Worm (Caenorhabditis elegans) whole organism, L1 larva: ENCODE results near the gene bus-19.

Experiments used
- C16A3.4 ChIP-seq: fragments of 150-350 bp; optimal IDR thresholded peaks from 2 replicates; lab custom pipeline; 2014; ENCODE audit warnings: missing biosample characterization, missing genetic modification characterization
- F16B12.6 ChIP-seq: fragments of 150-350 bp; optimal IDR thresholded peaks from 2 replicates; lab custom pipeline; 2014; ENCODE audit warnings: missing biosample characterization, missing genetic modification characterization
- Y116A8C.19 ChIP-seq: sonication (generic microtip); optimal IDR thresholded peaks from 2 replicates; lab custom pipeline; 2016; ENCODE audit warnings: missing compliant biosample characterization, missing genetic modification characterization, borderline replicate concordance
- aha-1 ChIP-seq: fragments of 150-350 bp; optimal IDR thresholded peaks from 2 replicates; lab custom pipeline; 2014; ENCODE audit warnings: missing biosample characterization, missing genetic modification characterization
- alr-1 ChIP-seq: fragments of 200-800 bp; sonication (Bioruptor generic); optimal IDR thresholded peaks from 2 replicates; lab custom pipeline; 2018; ENCODE audit warnings: borderline replicate concordance, mild to moderate bottlenecking, missing genetic modification characterization, missing compliant biosample characterization
- aly-2 ChIP-seq: fragments of 150-350 bp; optimal IDR thresholded peaks from 2 replicates; lab custom pipeline; 2014; ENCODE audit warnings: missing biosample characterization, missing genetic modification characterization
- blmp-1 ChIP-seq: fragments of 150-350 bp; optimal IDR thresholded peaks from 2 replicates; lab custom pipeline; 2014; ENCODE audit warnings: missing biosample characterization, missing genetic modification characterization
- ceh-63 ChIP-seq: fragments of 200-800 bp; sonication (Bioruptor generic); optimal IDR thresholded peaks from 2 replicates; lab custom pipeline; 2018; ENCODE audit warnings: mild to moderate bottlenecking, missing genetic modification characterization, missing compliant biosample characterization
- ceh-88 ChIP-seq: fragments of 200-800 bp; sonication (Bioruptor generic); IDR thresholded peaks from 2 replicates; pipeline ENCODE4 v1.3.6; 2022; ENCODE audit warnings: missing genetic modification characterization, missing compliant biosample characterization
- ceh-90 ChIP-seq: sonication (generic microtip); optimal IDR thresholded peaks from 2 replicates; lab custom pipeline; 2016; ENCODE audit warnings: missing genetic modification characterization, missing compliant biosample characterization
- dpl-1 ChIP-seq, 3 experiments: fragments of 150-350 bp in 2 of 3; sonication (generic microtip) in 1 of 3; optimal IDR thresholded peaks; 2 replicates each; lab custom pipeline; 2014 to 2017; ENCODE audit warnings: missing biosample characterization in 3 of 3, missing genetic modification characterization in 3 of 3, missing genetic modification reagents in 3 of 3
- egl-27 ChIP-seq, 2 experiments: fragments of 150-350 bp in 1 of 2; sonication (generic microtip); optimal IDR thresholded peaks; 3 replicates each; lab custom pipeline; 2017 to 2018; ENCODE audit warnings: missing biosample characterization in 2 of 2, missing genetic modification characterization in 2 of 2, missing genetic modification reagents in 2 of 2
- ets-5 ChIP-seq: fragments of 200-800 bp; sonication (Bioruptor generic); IDR thresholded peaks from 2 replicates; pipeline ENCODE4 v1.3.6; 2022; ENCODE audit warnings: missing genetic modification characterization, missing compliant biosample characterization
- fkh-10 ChIP-seq: sonication (generic microtip); optimal IDR thresholded peaks from 2 replicates; lab custom pipeline; 2017; ENCODE audit warnings: missing biosample characterization, missing genetic modification reagents, missing genetic modification characterization
- fkh-8 ChIP-seq: sonication (generic microtip); optimal IDR thresholded peaks from 2 replicates; lab custom pipeline; 2016; ENCODE audit warnings: mild to moderate bottlenecking, missing genetic modification characterization, missing compliant biosample characterization
- hlh-4 ChIP-seq: sonication (generic microtip); optimal IDR thresholded peaks from 2 replicates; lab custom pipeline; 2016; ENCODE audit warnings: mild to moderate bottlenecking, missing genetic modification characterization, missing compliant biosample characterization
- irx-1 ChIP-seq: sonication (generic microtip); optimal IDR thresholded peaks from 2 replicates; lab custom pipeline; 2016; ENCODE audit warnings: missing genetic modification characterization, missing compliant biosample characterization
- lin-13 ChIP-seq: fragments of 150-350 bp; optimal IDR thresholded peaks from 2 replicates; lab custom pipeline; 2014; ENCODE audit warnings: missing biosample characterization, missing genetic modification reagents, missing genetic modification characterization
- lin-14 ChIP-seq: fragments of 200-800 bp; sonication (Bioruptor generic); optimal IDR thresholded peaks from 2 replicates; lab custom pipeline; 2018; ENCODE audit warnings: mild to moderate bottlenecking, missing genetic modification characterization, moderate library complexity, missing compliant biosample characterization
- lin-39 ChIP-seq: fragments of 150-350 bp; optimal IDR thresholded peaks from 2 replicates; lab custom pipeline; 2014; ENCODE audit warnings: missing biosample characterization, missing genetic modification reagents, missing genetic modification characterization
- lir-3 ChIP-seq: sonication (generic microtip); optimal IDR thresholded peaks from 2 replicates; lab custom pipeline; 2016; ENCODE audit warnings: mild to moderate bottlenecking, missing genetic modification characterization, moderate library complexity, missing compliant biosample characterization; ENCODE audit not compliant: poor library complexity
- lsy-2 ChIP-seq, 2 experiments: fragments of 150-350 bp; optimal IDR thresholded peaks; 2 replicates each; lab custom pipeline; 2014; ENCODE audit warnings: missing biosample characterization in 2 of 2, missing genetic modification characterization in 2 of 2
- nhr-11 ChIP-seq: fragments of 150-350 bp; optimal IDR thresholded peaks from 2 replicates; lab custom pipeline; 2014; ENCODE audit warnings: missing biosample characterization, missing genetic modification characterization
- nhr-12 ChIP-seq: sonication (generic microtip); optimal IDR thresholded peaks from 2 replicates; lab custom pipeline; 2017; ENCODE audit warnings: missing biosample characterization, missing genetic modification characterization
- nhr-20 ChIP-seq: sonication (generic microtip); optimal IDR thresholded peaks from 2 replicates; lab custom pipeline; 2016; ENCODE audit warnings: mild to moderate bottlenecking, missing genetic modification characterization, missing compliant biosample characterization
- nhr-237 ChIP-seq: fragments of 150-350 bp; optimal IDR thresholded peaks from 2 replicates; lab custom pipeline; 2014; ENCODE audit warnings: missing biosample characterization, missing genetic modification characterization
- nhr-28 ChIP-seq: fragments of 150-350 bp; optimal IDR thresholded peaks from 2 replicates; lab custom pipeline; 2014; ENCODE audit warnings: missing biosample characterization, missing genetic modification characterization
- nhr-47 ChIP-seq: sonication (generic microtip); optimal IDR thresholded peaks from 2 replicates; lab custom pipeline; 2016; ENCODE audit warnings: mild to moderate bottlenecking, missing genetic modification characterization, moderate library complexity, missing compliant biosample characterization
- nhr-71 ChIP-seq: sonication (generic microtip); optimal IDR thresholded peaks from 2 replicates; lab custom pipeline; 2016; ENCODE audit warnings: mild to moderate bottlenecking, missing genetic modification characterization, moderate library complexity, missing compliant biosample characterization
- nhr-76 ChIP-seq: sonication (generic microtip); optimal IDR thresholded peaks from 2 replicates; lab custom pipeline; 2017; ENCODE audit warnings: missing biosample characterization, missing genetic modification characterization
- nhr-77 ChIP-seq: fragments of 150-350 bp; optimal IDR thresholded peaks from 2 replicates; lab custom pipeline; 2014; ENCODE audit warnings: missing biosample characterization, missing genetic modification characterization
- nhr-85 ChIP-seq: sonication (generic microtip); peaks from one replicate; lab custom pipeline; 2016; ENCODE audit warnings: missing genetic modification characterization, inconsistent platforms, missing compliant biosample characterization
- rnt-1 ChIP-seq: sonication (generic microtip); optimal IDR thresholded peaks from 2 replicates; lab custom pipeline; 2016; ENCODE audit warnings: mild to moderate bottlenecking, missing genetic modification characterization, moderate library complexity, missing compliant biosample characterization
- skn-1 ChIP-seq: fragments of 150-350 bp; optimal IDR thresholded peaks from 2 replicates; lab custom pipeline; 2014; ENCODE audit warnings: missing biosample characterization, missing genetic modification characterization
- snpc-4 ChIP-seq: fragments of 150-350 bp; optimal IDR thresholded peaks from 2 replicates; lab custom pipeline; 2014; ENCODE audit warnings: missing biosample characterization, missing genetic modification characterization
- sox-4 ChIP-seq: sonication (generic microtip); optimal IDR thresholded peaks from 2 replicates; lab custom pipeline; 2016; ENCODE audit warnings: missing genetic modification characterization, missing compliant biosample characterization
- sptf-1 ChIP-seq: fragments of 150-350 bp; optimal IDR thresholded peaks from 2 replicates; lab custom pipeline; 2014; ENCODE audit warnings: missing biosample characterization, missing genetic modification characterization
- unc-86 ChIP-seq: sonication (generic microtip); optimal IDR thresholded peaks from 2 replicates; lab custom pipeline; 2016; ENCODE audit warnings: missing genetic modification characterization, missing compliant biosample characterization
- xbp-1 ChIP-seq: sonication (generic microtip); optimal IDR thresholded peaks from 2 replicates; lab custom pipeline; 2016; ENCODE audit warnings: missing genetic modification characterization, missing compliant biosample characterization
- zag-1 ChIP-seq: fragments of 150-350 bp; optimal IDR thresholded peaks from 2 replicates; lab custom pipeline; 2014; ENCODE audit warnings: missing biosample characterization, missing genetic modification characterization
- ztf-4 ChIP-seq: fragments of 150-350 bp; optimal IDR thresholded peaks from 2 replicates; lab custom pipeline; 2014; ENCODE audit warnings: missing biosample characterization, missing genetic modification characterization

The bus-19 gene

DNA sequence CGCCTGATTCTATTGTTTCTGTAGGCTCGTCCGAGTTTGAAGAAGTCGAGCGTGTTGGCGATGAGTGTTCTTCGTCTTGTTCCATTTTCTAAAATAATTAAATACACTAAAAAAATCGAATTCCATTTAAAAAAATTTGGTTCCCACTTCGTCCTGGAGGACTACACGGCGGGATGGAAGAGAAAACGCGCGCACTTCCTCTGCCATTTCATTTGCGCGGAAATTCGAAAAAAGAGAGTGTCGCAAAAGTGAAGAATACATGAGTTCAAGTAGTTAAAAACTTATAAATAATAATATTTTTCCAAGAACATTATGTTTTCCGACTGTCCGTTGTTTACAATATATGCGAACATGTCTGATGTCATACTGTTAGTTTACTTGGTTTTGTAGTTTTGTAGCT, 1.9 kb upstream of the bus-19 start, which contains the start of gene T07F10.3 (continued):
- TF ChIP-seq Y116A8C.19 (tag; lab: Kevin White, UChicago) (peak; percentile 94), hlh-4 (tag; lab: Kevin White, UChicago) (peak; percentile 93), nhr-237 (tag; lab: Kevin White, UChicago) (peak; percentile 48), nhr-71 (tag; lab: Kevin White, UChicago) (peak; percentile 97), aly-2 (tag; lab: Kevin White, UChicago) (peak; percentile 57), fkh-10 (GFP tag; lab: Kevin White, UChicago) (peak; percentile 8), lsy-2 (tag; optimal IDR thresholded peaks at IDR 0.05; lab: Kevin White, UChicago) (peak; percentile 87 to 93), alr-1 (tag; lab: Kevin White, UChicago) (no peak), C16A3.4 (tag; lab: Kevin White, UChicago) (peak; percentile 77), ceh-90 (tag; lab: Kevin White, UChicago) (peak; percentile 100), blmp-1 (peak; percentile 76), xbp-1 (tag; lab: Kevin White, UChicago) (peak; percentile 96), F16B12.6 (tag; lab: Kevin White, UChicago) (peak; percentile 55), sox-4 (peak; percentile 97), unc-86 (peak; percentile 93), aha-1 (no peak), lin-13 (peak; percentile 80), egl-27 (tag; optimal IDR thresholded peaks at IDR 0.05; lab: Kevin White, UChicago) (no peak), lir-3 (tag; lab: Kevin White, UChicago) (peak; percentile 99), ztf-4 (tag; lab: Kevin White, UChicago) (peak; percentile 42), nhr-20 (tag; lab: Kevin White, UChicago) (peak; percentile 96), lin-39 (tag; lab: Kevin White, UChicago) (peak; percentile 84), nhr-28 (tag; lab: Kevin White, UChicago) (peak; percentile 16), nhr-47 (tag; lab: Kevin White, UChicago) (peak; percentile 98), ceh-88 (peak; percentile 88), nhr-76 (tag; lab: Kevin White, UChicago) (peak; percentile 8), rnt-1 (tag; lab: Kevin White, UChicago) (peak; percentile 100), nhr-11 (tag; lab: Kevin White, UChicago) (peak; percentile 71), irx-1 (tag; lab: Kevin White, UChicago) (peak; percentile 99), zag-1 (no peak), skn-1 (tag; lab: Kevin White, UChicago) (peak; percentile 88), ets-5 (GFP tag; lab: Robert Waterston, UW) (no peak), nhr-12 (no peak), snpc-4 (tag; lab: Kevin White, UChicago) (peak; percentile 78), dpl-1 (GFP tag; optimal IDR thresholded peaks at IDR 0.05; lab: Kevin White, UChicago) (peak; percentile 96 to 98 (median 98)), fkh-8 (tag; lab: Kevin White, UChicago) (peak; percentile 90)

DNA sequence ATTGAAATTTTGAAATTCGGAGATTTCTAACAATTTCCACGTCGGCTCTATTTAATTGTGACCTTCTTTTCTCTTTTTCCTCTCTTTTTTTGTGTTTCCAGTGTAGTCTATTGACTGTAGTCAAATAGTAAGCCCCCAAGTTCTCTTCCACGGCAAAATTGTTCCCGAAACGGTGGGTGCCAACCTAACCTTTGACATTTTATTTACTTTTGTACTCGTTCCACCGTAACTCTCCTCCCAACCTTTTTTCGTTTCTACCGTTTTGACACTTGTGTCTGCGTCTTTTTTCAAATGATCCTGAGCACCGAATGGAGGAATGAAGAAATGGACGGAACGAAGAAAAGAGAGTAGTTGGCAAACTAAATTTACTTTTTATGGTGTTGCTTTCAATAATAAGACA, 1.1 kb upstream of the bus-19 start:
- TF ChIP-seq lin-14 (peak; percentile 38), nhr-77 (tag; lab: Kevin White, UChicago) (peak; percentile 60), nhr-20 (tag; lab: Kevin White, UChicago) (peak; percentile 15), ceh-63 (no peak), sptf-1 (tag; lab: Kevin White, UChicago) (no peak), egl-27 (tag; optimal IDR thresholded peaks at IDR 0.05; lab: Kevin White, UChicago) (no peak)

DNA sequence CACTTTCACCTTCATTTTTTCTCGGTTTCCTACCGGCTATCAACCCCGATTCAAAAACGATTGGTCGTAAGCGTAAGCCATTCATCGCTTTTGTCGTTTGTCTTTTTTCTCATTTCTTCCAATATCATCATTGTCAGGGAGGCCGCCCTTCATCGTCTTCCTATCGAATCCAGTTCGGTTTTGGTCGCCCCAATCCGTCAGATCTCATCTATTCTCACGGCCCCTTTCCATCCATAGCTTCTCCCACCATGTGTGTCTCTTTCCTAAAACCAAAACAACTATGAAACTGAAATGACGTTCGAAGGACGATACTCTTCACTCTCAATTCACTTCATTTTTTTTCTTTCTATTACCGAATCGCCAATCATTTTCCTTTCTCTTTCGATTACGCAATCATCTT, 4.0 kb downstream of the bus-19 start:
- peak; percentile 89 for TF ChIP-seq blmp-1
- TF ChIP-seq nhr-85 (tag; lab: Kevin White, UChicago): peak; percentile 52
- no peak for TF ChIP-seq Y116A8C.19 (tag; lab: Kevin White, UChicago)
